Worm (Caenorhabditis elegans) whole organism, L4/young adult: ENCODE data around the gene ZK1086.2.

Experiments used
- W03F9.2 ChIP-seq: fragments of 150-350 bp; optimal IDR thresholded peaks from 2 replicates; lab custom pipeline; 2014; ENCODE audit warnings: missing biosample characterization, missing genetic modification characterization
- dao-5 ChIP-seq: sonication (generic microtip); optimal IDR thresholded peaks from 2 replicates; lab custom pipeline; 2016; ENCODE audit warnings: missing genotype, missing genetic modification characterization, moderate library complexity, missing compliant biosample characterization
- him-1 ChIP-seq: sonication (generic microtip); optimal IDR thresholded peaks from 2 replicates; lab custom pipeline; 2016; ENCODE audit warnings: missing genotype, missing genetic modification reagents, missing genetic modification characterization, missing compliant biosample characterization

ZK1086.2 gene

ce11 chrX:13781445-13782073, 11.9 kb downstream of the ZK1086.2 start:
- TF ChIP-seq him-1 (tag; lab: Kevin White, UChicago) = no peak
- no peak for TF ChIP-seq W03F9.2 (tag; lab: Kevin White, UChicago)
- TF ChIP-seq dao-5 (tag; lab: Kevin White, UChicago) = no peak

- no peak for TF ChIP-seq him-1 (tag; lab: Kevin White, UChicago)
- TF ChIP-seq W03F9.2 (tag; lab: Kevin White, UChicago) = no peak
- TF ChIP-seq dao-5 (tag; lab: Kevin White, UChicago) = no peak
These were observed 17.9 kb downstream of the ZK1086.2 start for ce11 chrX:13775508-13775907.

- TF ChIP-seq dao-5 (tag; lab: Kevin White, UChicago) (no peak), W03F9.2 (tag; lab: Kevin White, UChicago) (no peak), him-1 (tag; lab: Kevin White, UChicago) (no peak)
These were observed 19.3 kb downstream of the ZK1086.2 start for ce11 chrX:13774144-13774543.

ce11 chrX:13772734-13773133, 20.7 kb downstream of the ZK1086.2 start:
- TF ChIP-seq him-1 (tag; lab: Kevin White, UChicago) (no peak), W03F9.2 (tag; lab: Kevin White, UChicago) (no peak), dao-5 (tag; lab: Kevin White, UChicago) (no peak)

- no peak for TF ChIP-seq W03F9.2 (tag; lab: Kevin White, UChicago)
- no peak for TF ChIP-seq dao-5 (tag; lab: Kevin White, UChicago)
- TF ChIP-seq him-1 (tag; lab: Kevin White, UChicago) = no peak
These were observed 22.9 kb downstream of the ZK1086.2 start, which contains the start of gene nkb-3 for ce11 chrX:13770508-13770978. nkb-3 (minus strand) TSS chrX:13770558.

ce11 chrX:13768562-13768961, 24.9 kb downstream of the ZK1086.2 start:
- TF ChIP-seq dao-5 (tag; lab: Kevin White, UChicago) = no peak
- TF ChIP-seq W03F9.2 (tag; lab: Kevin White, UChicago) = no peak
- TF ChIP-seq him-1 (tag; lab: Kevin White, UChicago) = peak; percentile 58

- TF ChIP-seq dao-5 (tag; lab: Kevin White, UChicago) = no peak
- no peak for TF ChIP-seq W03F9.2 (tag; lab: Kevin White, UChicago)
- TF ChIP-seq him-1 (tag; lab: Kevin White, UChicago) = no peak
These were observed 26.1 kb downstream of the ZK1086.2 start for ce11 chrX:13767282-13767681.

ce11 chrX:13759676-13760447, 33.6 kb downstream of the ZK1086.2 start, which contains the start of gene cest-13:
cest-13 (plus strand) TSS chrX:13760237.
- no peak for TF ChIP-seq him-1 (tag; lab: Kevin White, UChicago)
- no peak for TF ChIP-seq dao-5 (tag; lab: Kevin White, UChicago)
- TF ChIP-seq W03F9.2 (tag; lab: Kevin White, UChicago) = no peak

ce11 chrX:13755469-13755868, 38.0 kb downstream of the ZK1086.2 start, which contains the start of gene aakb-1:
aakb-1 (plus strand) TSS chrX:13755769.
- TF ChIP-seq him-1 (tag; lab: Kevin White, UChicago) (no peak), W03F9.2 (tag; lab: Kevin White, UChicago) (no peak), dao-5 (tag; lab: Kevin White, UChicago) (no peak)

- TF ChIP-seq dao-5 (tag; lab: Kevin White, UChicago) (no peak), him-1 (tag; lab: Kevin White, UChicago) (peak; percentile 3)
These were observed 38.9 kb downstream of the ZK1086.2 start for ce11 chrX:13754498-13754897.

ce11 chrX:13752822-13753581, 40.4 kb downstream of the ZK1086.2 start:
- TF ChIP-seq W03F9.2 (tag; lab: Kevin White, UChicago) = no peak
- no peak for TF ChIP-seq dao-5 (tag; lab: Kevin White, UChicago)
- TF ChIP-seq him-1 (tag; lab: Kevin White, UChicago) = no peak

ce11 chrX:13747997-13748396, 45.4 kb downstream of the ZK1086.2 start:
- no peak for TF ChIP-seq him-1 (tag; lab: Kevin White, UChicago)
- no peak for TF ChIP-seq dao-5 (tag; lab: Kevin White, UChicago)
- no peak for TF ChIP-seq W03F9.2 (tag; lab: Kevin White, UChicago)
